Fruit fly (Drosophila melanogaster): ENCODE measurements around the gene aust.

- TF ChIP-seq gl (tag; optimal IDR thresholded peaks at IDR 0.05), result no peak
- TF ChIP-seq CG13204 (GFP tag; optimal IDR thresholded peaks at IDR 0.05), result no peak
- no peak for TF ChIP-seq CG17806 (tag; optimal IDR thresholded peaks at IDR 0.05)
- no peak for TF ChIP-seq Ets98B (GFP tag; IDR thresholded peaks at IDR 0.05)
- TF ChIP-seq D1 (tag; optimal IDR thresholded peaks at IDR 0.05), result no peak
- TF ChIP-seq CG34367 (tag; optimal IDR thresholded peaks at IDR 0.05), result no peak
- TF ChIP-seq CG8159 (tag; optimal IDR thresholded peaks at IDR 0.05), result no peak
- TF ChIP-seq rn (GFP tag; IDR thresholded peaks at IDR 0.05), result no peak
- no peak for TF ChIP-seq Pif1A (GFP tag; optimal IDR thresholded peaks at IDR 0.05)
- no peak for TF ChIP-seq CG4496 (GFP tag; IDR thresholded peaks at IDR 0.05)
- no peak for TF ChIP-seq Pif1B (GFP tag; optimal IDR thresholded peaks at IDR 0.05)
These were observed 5.5 kb upstream of the aust start, which contains the start of gene Ggamma30A for dm6 chr2L:9256316-9256715.

Data from whole organism, pupa.